Worm (Caenorhabditis elegans) whole organism, early embryonic: ENCODE results near the gene far-7.

Experiments used
- ama-1 ChIP-seq: fragments of 150-350 bp; optimal IDR thresholded peaks from 2 replicates; lab custom pipeline; 2014
- flt-1 ChIP-seq: fragments of 200-800 bp; sonication (Bioruptor generic); IDR thresholded peaks from 2 replicates; pipeline ENCODE4 v1.3.6; 2022; ENCODE audit warnings: missing genetic modification characterization, missing compliant biosample characterization
- tbx-11 ChIP-seq: fragments of 200-800 bp; sonication (Bioruptor generic); IDR thresholded peaks from 2 replicates; pipeline ENCODE4 v1.3.6; 2022; ENCODE audit warnings: missing genetic modification characterization, missing compliant biosample characterization

DNA sequence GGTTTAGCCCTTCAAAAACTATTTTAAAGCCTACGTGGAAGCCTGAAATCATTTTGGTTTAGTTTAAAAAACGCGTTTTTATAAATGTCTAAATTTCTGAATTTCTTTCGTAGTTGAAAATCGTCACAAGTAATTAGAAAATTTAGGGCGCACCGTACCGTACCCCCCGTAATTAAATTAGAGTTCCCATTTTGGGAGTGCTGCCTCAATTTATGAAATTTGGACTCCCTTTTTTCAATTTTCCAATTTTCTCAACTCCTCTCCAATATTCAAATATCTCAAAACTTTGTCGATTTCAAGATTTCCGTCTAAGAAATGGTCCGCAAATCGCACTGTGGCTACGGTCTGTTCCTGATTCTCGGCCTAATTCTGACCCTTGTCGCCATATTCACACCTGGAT, 20.6 kb downstream of the far-7 start, which contains the start of gene clc-31:
- TF ChIP-seq ama-1 (lab: Kevin White, UChicago), result no peak
- no peak for TF ChIP-seq flt-1
- no peak for TF ChIP-seq tbx-11 (GFP tag; lab: Robert Waterston, UW)
